Worm (Caenorhabditis elegans): ENCODE data around the gene Y7A5A.13.

The Y7A5A.13 gene

DNA sequence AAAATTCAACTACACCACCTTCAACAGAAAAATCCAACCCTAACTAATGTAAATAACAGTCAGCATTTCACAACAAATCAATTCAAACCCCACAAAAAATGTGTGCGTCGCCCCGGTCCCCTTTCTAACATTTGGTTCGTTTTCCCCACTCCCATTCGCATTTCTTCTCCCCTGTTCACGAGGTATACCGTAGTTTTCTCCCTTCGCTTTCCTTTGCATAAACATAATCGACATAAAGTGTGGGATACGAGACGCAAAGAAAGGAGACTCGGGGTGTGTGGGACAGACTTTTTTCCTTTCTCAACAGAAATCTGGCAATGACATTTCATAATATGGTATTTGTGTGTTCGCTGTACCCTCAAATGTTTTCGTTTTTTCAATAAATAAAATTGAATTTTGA is 37.7 kb downstream of the Y7A5A.13 start:
- TF ChIP-seq flt-1 (GFP tag; IDR thresholded peaks at IDR 0.05): no peak
- TF ChIP-seq hmbx-1 (tag; optimal IDR thresholded peaks at IDR 0.05): no peak
- TF ChIP-seq ama-1 (optimal IDR thresholded peaks at IDR 0.05): no peak
- no peak for TF ChIP-seq tbx-37 (GFP tag; conservative IDR thresholded peaks at IDR 0.05)
- TF ChIP-seq ceh-13 (GFP tag; optimal IDR thresholded peaks at IDR 0.05): no peak
- TF ChIP-seq ceh-36 (tag; optimal IDR thresholded peaks at IDR 0.05): no peak
- TF ChIP-seq hnd-1 (tag; optimal IDR thresholded peaks at IDR 0.05): no peak
- no peak for TF ChIP-seq aly-1 (tag; optimal IDR thresholded peaks at IDR 0.05)
- no peak for TF ChIP-seq hmg-4 (GFP tag; optimal IDR thresholded peaks at IDR 0.05)
- no peak for TF ChIP-seq scrt-1 (GFP tag; IDR thresholded peaks at IDR 0.05)
- TF ChIP-seq ets-7 (tag; optimal IDR thresholded peaks at IDR 0.05): no peak
- TF ChIP-seq pes-1 (GFP tag; IDR thresholded peaks at IDR 0.05): no peak
- no peak for TF ChIP-seq tra-4 (tag; optimal IDR thresholded peaks at IDR 0.05)

DNA sequence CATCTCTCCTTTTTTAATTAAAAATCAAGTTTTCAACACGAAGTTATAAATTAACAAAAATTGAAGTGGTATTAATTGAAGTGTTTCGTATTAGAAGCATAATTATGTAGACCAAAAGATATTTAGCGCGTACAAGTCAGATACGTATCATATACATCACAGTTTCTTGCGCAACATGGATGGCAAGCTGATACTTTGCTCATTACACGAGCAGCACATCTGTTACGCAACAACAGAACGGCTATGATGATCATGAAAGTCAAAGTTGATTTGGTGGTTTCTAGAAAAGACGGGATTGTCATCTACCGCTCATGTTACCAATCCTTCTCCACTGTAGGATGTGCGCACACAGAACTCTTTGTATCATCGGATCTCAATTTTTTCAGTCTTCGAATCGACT is 40.9 kb downstream of the Y7A5A.13 start:
- TF ChIP-seq sea-1 (GFP tag; conservative IDR thresholded peaks at IDR 0.05): no peak
- no peak for TF ChIP-seq ama-1 (optimal IDR thresholded peaks at IDR 0.05)
- no peak for TF ChIP-seq flt-1 (GFP tag; IDR thresholded peaks at IDR 0.05)
- TF ChIP-seq scrt-1 (GFP tag; IDR thresholded peaks at IDR 0.05): no peak

DNA sequence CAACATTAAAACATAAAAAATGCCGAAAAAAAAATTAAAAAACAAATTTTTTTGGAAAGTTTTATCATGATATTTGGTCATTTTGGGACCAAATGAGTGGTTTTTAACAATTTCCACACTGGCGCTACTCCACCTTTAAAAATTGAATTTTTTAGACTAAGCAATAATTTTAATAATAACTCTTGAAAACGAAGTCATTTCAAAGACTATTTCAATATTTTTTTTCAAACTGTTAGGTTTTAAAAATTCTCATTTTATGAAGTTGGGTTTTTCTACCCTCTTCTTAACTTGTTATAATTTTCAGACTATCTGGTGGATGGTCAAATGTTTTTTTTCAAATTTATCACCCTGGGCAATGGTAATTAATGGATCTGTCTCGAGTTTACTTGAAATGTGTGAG is 48.5 kb downstream of the Y7A5A.13 start, which contains the start of gene Y7A5A.8:
Y7A5A.8 (plus strand) TSS at position 301 of the 400 bp plus-strand sequence.
- TF ChIP-seq ets-7 (tag; optimal IDR thresholded peaks at IDR 0.05) (no peak), scrt-1 (GFP tag; IDR thresholded peaks at IDR 0.05) (no peak), pes-1 (GFP tag; IDR thresholded peaks at IDR 0.05) (no peak), flt-1 (GFP tag; IDR thresholded peaks at IDR 0.05) (no peak)

Measured in whole organism, early embryonic.